Fruit fly (Drosophila melanogaster) whole organism, prepupa: ENCODE results near the gene Smg5.
A peak's percentile ranks its signal among the peaks of the same experiment; 100 is the strongest.

Experiments
- Blimp-1 ChIP-seq: fragments of 200-800 bp; sonication (Bioruptor generic); optimal IDR thresholded peaks from 3 replicates; lab custom pipeline; 2017; ENCODE audit warnings: missing biosample characterization, missing genetic modification characterization, mild to moderate bottlenecking, moderate library complexity, missing genetic modification reagents
- CG10631 ChIP-seq: fragments of 200-800 bp; sonication (Bioruptor generic); optimal IDR thresholded peaks from 2 replicates; lab custom pipeline; 2016; ENCODE audit warnings: missing biosample characterization, missing genetic modification characterization
- CG10669 ChIP-seq: fragments of 200-800 bp; sonication (Bioruptor generic); optimal IDR thresholded peaks from 3 replicates; lab custom pipeline; 2018; ENCODE audit warnings: missing biosample characterization, mild to moderate bottlenecking, missing genetic modification characterization, moderate library complexity
- CG11294 ChIP-seq: fragments of 200-800 bp; sonication (Bioruptor generic); IDR thresholded peaks from 2 replicates; pipeline ENCODE4 v1.3.6; 2022; ENCODE audit warnings: missing biosample characterization, missing genetic modification characterization
- CG11762 ChIP-seq: fragments of 200-800 bp; sonication (Bioruptor generic); optimal IDR thresholded peaks from 3 replicates; lab custom pipeline; 2016; ENCODE audit warnings: missing biosample characterization, missing genetic modification characterization; ENCODE audit not compliant: insufficient read depth
- CG1621 ChIP-seq: fragments of 200-800 bp; sonication (Bioruptor generic); optimal IDR thresholded peaks from 3 replicates; lab custom pipeline; 2018; ENCODE audit warnings: missing biosample characterization, mild to moderate bottlenecking, missing genetic modification characterization
- CG16779 ChIP-seq: fragments of 200-800 bp; sonication (Bioruptor generic); optimal IDR thresholded peaks from 3 replicates; lab custom pipeline; 2017; ENCODE audit warnings: missing biosample characterization, mild to moderate bottlenecking, missing genetic modification characterization
- CG3032 ChIP-seq: fragments of 200-800 bp; optimal IDR thresholded peaks from 2 replicates; lab custom pipeline; 2019; ENCODE audit warnings: missing biosample characterization, mild to moderate bottlenecking, missing genetic modification characterization, moderate library complexity
- CG31627 ChIP-seq: fragments of 200-800 bp; sonication (Bioruptor generic); optimal IDR thresholded peaks from 3 replicates; lab custom pipeline; 2016; ENCODE audit warnings: missing biosample characterization, missing genetic modification characterization
- CG32006 ChIP-seq: fragments of 200-800 bp; sonication (Bioruptor generic); optimal IDR thresholded peaks from 3 replicates; lab custom pipeline; 2017; ENCODE audit warnings: missing biosample characterization, mild to moderate bottlenecking, missing genetic modification characterization
- CG34406 ChIP-seq: fragments of 200-800 bp; sonication (Bioruptor generic); optimal IDR thresholded peaks from 3 replicates; lab custom pipeline; 2016; ENCODE audit warnings: missing biosample characterization, missing genetic modification characterization
- CG3919 ChIP-seq: fragments of 200-800 bp; sonication (Bioruptor generic); optimal IDR thresholded peaks from 3 replicates; lab custom pipeline; 2016; ENCODE audit warnings: missing biosample characterization, missing genetic modification characterization
- CG4318 ChIP-seq: fragments of 200-800 bp; sonication (Bioruptor generic); optimal IDR thresholded peaks from 3 replicates; lab custom pipeline; 2017; ENCODE audit warnings: missing biosample characterization, mild to moderate bottlenecking, missing genetic modification characterization
- CG6163 ChIP-seq: fragments of 200-800 bp; sonication (Bioruptor generic); IDR thresholded peaks from 3 replicates; pipeline ENCODE4 v1.3.6; 2022; ENCODE audit warnings: missing biosample characterization, missing genetic modification characterization
- CG6276 ChIP-seq: fragments of 200-800 bp; sonication (Bioruptor generic); optimal IDR thresholded peaks from 2 replicates; lab custom pipeline; 2017; ENCODE audit warnings: missing biosample characterization, mild to moderate bottlenecking, missing genetic modification characterization
- CG6792 ChIP-seq: fragments of 200-800 bp; sonication (Bioruptor generic); optimal IDR thresholded peaks from 3 replicates; lab custom pipeline; 2016; ENCODE audit warnings: missing biosample characterization, missing genetic modification characterization
- CG6808 ChIP-seq: fragments of 200-800 bp; sonication (Bioruptor generic); optimal IDR thresholded peaks from 3 replicates; lab custom pipeline; 2017; ENCODE audit warnings: missing biosample characterization, missing genetic modification characterization, mild to moderate bottlenecking, moderate library complexity, missing genetic modification reagents
- CG6854 ChIP-seq: fragments of 200-800 bp; sonication (Bioruptor generic); optimal IDR thresholded peaks from 2 replicates; lab custom pipeline; 2017; ENCODE audit warnings: missing biosample characterization, mild to moderate bottlenecking, missing genetic modification characterization
- CG7368 ChIP-seq: fragments of 200-800 bp; sonication (Bioruptor generic); optimal IDR thresholded peaks from 3 replicates; lab custom pipeline; 2016; ENCODE audit warnings: missing biosample characterization, missing genetic modification characterization
- CG8119 ChIP-seq: fragments of 200-800 bp; sonication (Bioruptor generic); IDR thresholded peaks from 3 replicates; pipeline ENCODE4 v1.3.6; 2022; ENCODE audit warnings: missing biosample characterization, missing genetic modification characterization
- CG8632 ChIP-seq: fragments of 200-800 bp; sonication (Bioruptor generic); optimal IDR thresholded peaks from 3 replicates; lab custom pipeline; 2016; ENCODE audit warnings: missing biosample characterization, missing genetic modification characterization
- Eip75B ChIP-seq: fragments of 200-800 bp; sonication (Bioruptor generic); optimal IDR thresholded peaks from 3 replicates; lab custom pipeline; 2016; ENCODE audit warnings: missing biosample characterization, missing genetic modification characterization
- Eip78C ChIP-seq: fragments of 200-800 bp; sonication (Bioruptor generic); peaks from one replicate; lab custom pipeline; 2016; ENCODE audit warnings: missing biosample characterization, missing genetic modification characterization
- Eip93F ChIP-seq: fragments of 200-800 bp; sonication (Bioruptor generic); optimal IDR thresholded peaks from 2 replicates; lab custom pipeline; 2016; ENCODE audit warnings: missing biosample characterization, mild to moderate bottlenecking, missing genetic modification characterization
- Ets21C ChIP-seq: fragments of 200-800 bp; sonication (Bioruptor generic); optimal IDR thresholded peaks from 3 replicates; lab custom pipeline; 2016; ENCODE audit warnings: missing biosample characterization, missing genetic modification characterization
- Ets96B ChIP-seq: fragments of 200-800 bp; optimal IDR thresholded peaks from 2 replicates; lab custom pipeline; 2019; ENCODE audit warnings: missing biosample characterization, mild to moderate bottlenecking, missing genetic modification characterization, moderate library complexity
- Hr39 ChIP-seq: fragments of 200-800 bp; sonication (Bioruptor generic); optimal IDR thresholded peaks from 2 replicates; lab custom pipeline; 2016; ENCODE audit warnings: missing biosample characterization, missing genetic modification characterization
- Met ChIP-seq: fragments of 200-800 bp; sonication (Bioruptor generic); optimal IDR thresholded peaks from 3 replicates; lab custom pipeline; 2016; ENCODE audit warnings: missing biosample characterization, missing genetic modification characterization
- OdsH ChIP-seq: fragments of 200-800 bp; sonication (Bioruptor generic); optimal IDR thresholded peaks from 3 replicates; lab custom pipeline; 2016; ENCODE audit warnings: missing biosample characterization, missing genetic modification characterization
- Sox14 ChIP-seq: fragments of 200-800 bp; sonication (Bioruptor generic); optimal IDR thresholded peaks from 3 replicates; lab custom pipeline; 2016; ENCODE audit warnings: missing biosample characterization, missing genetic modification characterization
- Sox15 ChIP-seq: fragments of 200-800 bp; sonication (Bioruptor generic); optimal IDR thresholded peaks from 3 replicates; lab custom pipeline; 2016; ENCODE audit warnings: missing biosample characterization, missing genetic modification characterization
- acj6 ChIP-seq: fragments of 200-800 bp; sonication (Bioruptor generic); optimal IDR thresholded peaks from 3 replicates; lab custom pipeline; 2016; ENCODE audit warnings: missing biosample characterization, missing genetic modification characterization
- fd59A ChIP-seq: fragments of 200-800 bp; sonication (Bioruptor generic); optimal IDR thresholded peaks from 2 replicates; lab custom pipeline; 2017; ENCODE audit warnings: missing biosample characterization, mild to moderate bottlenecking, missing genetic modification characterization, missing genetic modification reagents
- fd85E ChIP-seq: fragments of 200-800 bp; sonication (Bioruptor generic); optimal IDR thresholded peaks from 3 replicates; lab custom pipeline; 2016; ENCODE audit warnings: missing biosample characterization, missing genetic modification characterization
- fkh ChIP-seq: fragments of 200-800 bp; sonication (Bioruptor generic); optimal IDR thresholded peaks from 3 replicates; lab custom pipeline; 2017; ENCODE audit warnings: missing biosample characterization, mild to moderate bottlenecking, missing genetic modification characterization, moderate library complexity
- lz ChIP-seq: fragments of 200-800 bp; sonication (Bioruptor generic); optimal IDR thresholded peaks from 3 replicates; lab custom pipeline; 2016; ENCODE audit warnings: missing biosample characterization, missing genetic modification characterization
- net ChIP-seq: fragments of 200-800 bp; sonication (Bioruptor generic); optimal IDR thresholded peaks from 3 replicates; lab custom pipeline; 2016; ENCODE audit warnings: missing biosample characterization, missing genetic modification characterization
- pdm3 ChIP-seq: fragments of 200-800 bp; sonication (Bioruptor generic); optimal IDR thresholded peaks from 3 replicates; lab custom pipeline; 2016; ENCODE audit warnings: missing biosample characterization, missing genetic modification characterization
- ss ChIP-seq, 2 experiments: fragments of 200-800 bp; sonication (Bioruptor generic); optimal IDR thresholded peaks; 2 replicates in 1 of 2; 3 replicates in 1 of 2; lab custom pipeline; 2017 to 2018; ENCODE audit warnings: mild to moderate bottlenecking in 2 of 2, missing biosample characterization in 2 of 2, missing genetic modification characterization in 2 of 2, moderate library complexity in 1 of 2
- svp ChIP-seq: fragments of 200-800 bp; sonication (Bioruptor generic); peaks from one replicate; lab custom pipeline; 2016; ENCODE audit warnings: missing biosample characterization, missing genetic modification characterization
- topi ChIP-seq: fragments of 200-800 bp; sonication (Bioruptor generic); optimal IDR thresholded peaks from 3 replicates; lab custom pipeline; 2016; ENCODE audit warnings: missing biosample characterization, missing genetic modification characterization
- vri ChIP-seq: fragments of 200-800 bp; sonication (Bioruptor generic); optimal IDR thresholded peaks from 3 replicates; lab custom pipeline; 2016; ENCODE audit warnings: missing biosample characterization, mild to moderate bottlenecking, missing genetic modification characterization

Smg5 gene

dm6 chr2L:13893439-13893838 lies 11.0 kb downstream of the Smg5 start (continued):
- TF ChIP-seq CG6276 (GFP tag; lab: Kevin White, UChicago) (no peak), CG16779 (tag; lab: Kevin White, UChicago) (peak; percentile 38), lz (GFP tag; lab: Kevin White, UChicago) (peak; percentile 33), acj6 (GFP tag; lab: Kevin White, UChicago) (peak; percentile 42), Blimp-1 (GFP tag; lab: Kevin White, UChicago) (no peak), fd85E (no peak), CG34406 (GFP tag; lab: Kevin White, UChicago) (peak; percentile 33), Eip93F (GFP tag; lab: Kevin White, UChicago) (no peak), Met (no peak), Hr39 (GFP tag; lab: Kevin White, UChicago) (no peak), fd59A (GFP tag; lab: Kevin White, UChicago) (peak; percentile 43), CG3919 (no peak), Ets96B (tag; lab: Kevin White, UChicago) (peak; percentile 70), CG7368 (GFP tag; lab: Kevin White, UChicago) (peak; percentile 35), Ets21C (GFP tag; lab: Kevin White, UChicago) (no peak), CG8632 (GFP tag; lab: Kevin White, UChicago) (peak; percentile 57), Sox14 (GFP tag; lab: Kevin White, UChicago) (peak; percentile 22), ss (GFP tag; optimal IDR thresholded peaks at IDR 0.05; lab: Kevin White, UChicago) (peak in 1 of 2 experiments; percentile 71), Eip78C (GFP tag; lab: Kevin White, UChicago) (peak; percentile 86), CG11762 (GFP tag; lab: Kevin White, UChicago) (peak; percentile 36), CG6792 (GFP tag; lab: Kevin White, UChicago) (peak; percentile 53), CG11294 (GFP tag; lab: Robert Waterston, UW) (no peak), vri (GFP tag; lab: Kevin White, UChicago) (no peak), OdsH (no peak), CG31627 (no peak), CG32006 (GFP tag; lab: Kevin White, UChicago) (no peak), CG4318 (GFP tag; lab: Kevin White, UChicago) (no peak), pdm3 (no peak), CG1621 (no peak), CG10631 (GFP tag; lab: Kevin White, UChicago) (no peak), CG6854 (GFP tag; lab: Kevin White, UChicago) (no peak), CG3032 (tag; lab: Kevin White, UChicago) (peak; percentile 72), CG6163 (peak; percentile 43; the same call in 1 of the 3 replicates)

- TF ChIP-seq CG34406 (GFP tag; lab: Kevin White, UChicago): no peak
- no peak for TF ChIP-seq Sox15 (GFP tag; lab: Kevin White, UChicago)
- no peak for TF ChIP-seq CG8119
- TF ChIP-seq CG6792 (GFP tag; lab: Kevin White, UChicago): no peak
- no peak for TF ChIP-seq Ets21C (GFP tag; lab: Kevin White, UChicago)
- no peak for TF ChIP-seq ss (GFP tag; optimal IDR thresholded peaks at IDR 0.05; lab: Kevin White, UChicago)
These were observed 11.6 kb downstream of the Smg5 start for dm6 chr2L:13892826-13893225.

dm6 chr2L:13889934-13890333 lies 14.5 kb downstream of the Smg5 start:
- TF ChIP-seq vri (GFP tag; lab: Kevin White, UChicago) (peak; percentile 52), Eip93F (GFP tag; lab: Kevin White, UChicago) (no peak)

- TF ChIP-seq CG31627 (no peak), CG7368 (GFP tag; lab: Kevin White, UChicago) (no peak), vri (GFP tag; lab: Kevin White, UChicago) (peak; percentile 54), Ets96B (tag; lab: Kevin White, UChicago) (no peak), Sox15 (GFP tag; lab: Kevin White, UChicago) (no peak), Eip93F (GFP tag; lab: Kevin White, UChicago) (peak; percentile 69), topi (GFP tag; lab: Kevin White, UChicago) (peak; percentile 1), ss (GFP tag; optimal IDR thresholded peaks at IDR 0.05; lab: Kevin White, UChicago) (peak in 1 of 2 experiments; percentile 5), net (GFP tag; lab: Kevin White, UChicago) (no peak), Blimp-1 (GFP tag; lab: Kevin White, UChicago) (peak; percentile 8), fkh (GFP tag; lab: Kevin White, UChicago) (peak; percentile 59), CG6808 (GFP tag; lab: Kevin White, UChicago) (peak; percentile 15), CG3919 (no peak), Eip75B (no peak), svp (GFP tag; lab: Kevin White, UChicago) (peak; percentile 65), Eip78C (GFP tag; lab: Kevin White, UChicago) (peak; percentile 20), CG11762 (GFP tag; lab: Kevin White, UChicago) (no peak), CG10669 (GFP tag; lab: Kevin White, UChicago) (no peak), CG3032 (tag; lab: Kevin White, UChicago) (no peak), fd59A (GFP tag; lab: Kevin White, UChicago) (no peak), CG6854 (GFP tag; lab: Kevin White, UChicago) (peak; percentile 58)
These were observed 18.0 kb downstream of the Smg5 start for dm6 chr2L:13886326-13887073.
